Fruit fly (Drosophila melanogaster) Kc167 (cell line): ENCODE data around the gene CG31207.

Source experiments
- Myc ChIP-seq: fragments of >200 bp; optimal IDR thresholded peaks from 2 replicates; lab custom pipeline; 2017; ENCODE audit warnings: missing external identifiers
- Sin3A ChIP-seq: fragments of >200 bp; optimal IDR thresholded peaks from 2 replicates; lab custom pipeline; 2018; ENCODE audit warnings: missing external identifiers
- h ChIP-seq: fragments of >200 bp; optimal IDR thresholded peaks from 3 replicates; lab custom pipeline; 2018; ENCODE audit warnings: missing external identifiers
- insv ChIP-seq: fragments of >200 bp; optimal IDR thresholded peaks from 3 replicates; lab custom pipeline; 2018; ENCODE audit warnings: missing external identifiers
- psq ChIP-seq: fragments of >200 bp; optimal IDR thresholded peaks from 2 replicates; lab custom pipeline; 2017; ENCODE audit warnings: missing external identifiers
- ttk ChIP-seq: sonication (Bioruptor generic); optimal IDR thresholded peaks from 2 replicates; lab custom pipeline; 2017; ENCODE audit warnings: missing external identifiers

The CG31207 gene

DNA sequence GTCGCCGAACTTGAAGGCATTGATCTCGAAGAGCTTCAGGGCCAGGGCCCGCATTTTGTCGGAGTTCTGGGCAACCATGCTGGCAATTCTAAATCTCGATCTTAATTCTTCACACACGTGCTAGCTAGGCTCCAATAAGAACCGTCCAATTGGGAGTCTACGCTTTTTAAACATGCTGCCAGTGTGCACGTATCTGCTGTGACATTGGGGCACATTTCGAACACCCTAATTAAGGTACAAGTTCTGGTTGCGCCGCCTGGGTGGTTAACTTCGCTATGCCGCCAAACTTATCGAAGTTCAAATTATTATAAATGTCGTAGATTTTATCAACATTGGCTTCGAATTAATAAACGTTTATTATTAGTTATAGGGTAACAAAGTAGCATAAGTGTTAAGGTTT, 26.3 kb upstream of the CG31207 start, which contains the start of gene r-l:
TSS of gene r-l (minus strand) at position 179 of the 400 bp plus-strand sequence.
- TF ChIP-seq ttk (lab: Kevin White, UChicago) (no peak), Myc (lab: Kevin White, UChicago) (no peak), Sin3A (no peak), psq (lab: Kevin White, UChicago) (no peak), h (lab: Kevin White, UChicago) (no peak), insv (no peak)

DNA sequence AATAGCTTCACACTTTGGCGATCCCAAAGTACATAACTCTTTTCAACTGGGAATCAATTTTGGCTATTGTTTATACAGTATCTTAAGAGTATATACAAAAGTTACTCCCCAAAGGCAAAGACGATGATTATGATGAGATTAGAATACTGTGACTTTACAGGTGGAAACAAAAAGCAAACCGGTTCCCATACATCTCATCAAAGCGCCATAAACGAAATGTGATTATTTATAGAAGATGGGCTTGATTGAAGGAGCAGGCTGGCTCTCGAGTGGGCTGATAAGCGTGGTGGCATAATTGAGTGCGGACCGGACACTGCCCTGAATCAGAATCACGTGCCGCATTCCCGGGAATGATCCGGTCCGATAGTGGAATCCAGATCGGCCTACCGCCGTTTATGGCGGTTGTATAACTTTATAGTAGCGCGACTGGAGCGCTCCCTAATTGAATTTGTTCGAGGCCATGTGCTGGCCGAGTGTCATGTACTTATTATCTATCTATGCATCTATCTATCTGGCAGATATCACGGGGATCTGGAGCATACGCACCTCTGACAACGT, 25.2 kb upstream of the CG31207 start:
- TF ChIP-seq psq (lab: Kevin White, UChicago) (no peak), Sin3A (no peak), h (lab: Kevin White, UChicago) (no peak), ttk (lab: Kevin White, UChicago) (no peak), Myc (lab: Kevin White, UChicago) (no peak), insv (no peak)

DNA sequence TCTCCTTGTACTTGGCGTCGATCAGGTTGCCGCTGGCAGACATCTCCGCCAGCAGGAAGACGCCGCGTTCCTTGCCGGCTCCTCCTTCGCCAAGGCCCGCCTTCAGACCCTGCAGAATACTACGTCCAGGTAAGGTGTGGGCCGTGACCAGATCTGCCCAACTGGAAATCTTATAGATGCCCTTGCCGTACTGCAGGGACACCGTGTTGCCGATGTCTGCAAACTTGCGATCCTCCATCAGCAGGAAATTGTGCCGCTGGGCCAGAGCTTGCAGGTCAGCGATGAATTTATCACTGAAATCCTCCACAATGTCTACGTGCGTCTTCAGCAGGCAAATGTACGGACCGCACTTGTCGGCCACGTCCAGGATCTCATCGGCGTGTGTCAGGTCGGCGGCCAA, 24.5 kb upstream of the CG31207 start:
- TF ChIP-seq h (lab: Kevin White, UChicago): no peak
- peak; percentile 51 for TF ChIP-seq insv

DNA sequence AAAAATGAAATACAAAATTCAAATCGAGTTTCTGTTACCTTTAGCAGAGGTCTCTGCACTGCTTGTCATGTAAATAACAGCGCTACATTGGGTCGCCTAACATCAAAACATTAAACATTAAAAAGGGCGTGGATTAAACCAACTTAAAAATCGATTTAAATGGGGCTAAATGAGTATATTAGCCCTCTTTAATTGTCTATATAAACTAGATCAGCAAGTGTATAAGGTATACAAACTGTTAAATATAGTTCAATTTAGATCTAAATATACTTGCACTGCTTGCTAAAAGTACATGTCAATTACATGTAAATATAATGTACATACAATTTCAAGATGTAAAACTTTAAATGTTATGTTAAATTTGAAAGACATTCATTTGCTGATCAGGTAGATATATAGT, 22.9 kb upstream of the CG31207 start:
- TF ChIP-seq h (lab: Kevin White, UChicago): no peak
- TF ChIP-seq psq (lab: Kevin White, UChicago): no peak
- no peak for TF ChIP-seq ttk (lab: Kevin White, UChicago)
- TF ChIP-seq Myc (lab: Kevin White, UChicago): no peak
- TF ChIP-seq Sin3A: no peak
- no peak for TF ChIP-seq insv

DNA sequence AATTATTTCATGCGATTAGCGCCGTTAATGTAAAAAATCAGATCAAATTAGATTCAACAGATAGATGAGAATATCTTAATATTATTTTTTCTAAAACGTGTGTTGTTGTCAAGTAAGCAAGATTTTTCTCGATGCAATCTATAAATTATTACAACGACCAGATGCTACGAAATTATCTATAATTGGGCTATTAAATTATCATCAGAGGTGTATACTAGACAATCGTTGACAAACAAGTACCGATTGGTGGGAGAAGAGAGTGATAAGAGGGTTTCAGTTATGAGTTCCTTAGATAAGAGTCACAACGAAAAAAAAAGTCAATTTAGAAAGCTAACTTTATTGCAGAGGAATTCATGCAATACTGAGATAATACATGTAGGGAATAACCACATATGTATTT, 20.7 kb upstream of the CG31207 start:
- TF ChIP-seq insv: no peak
- no peak for TF ChIP-seq Myc (lab: Kevin White, UChicago)
- TF ChIP-seq psq (lab: Kevin White, UChicago): no peak
- TF ChIP-seq Sin3A: no peak
- no peak for TF ChIP-seq h (lab: Kevin White, UChicago)
- no peak for TF ChIP-seq ttk (lab: Kevin White, UChicago)

DNA sequence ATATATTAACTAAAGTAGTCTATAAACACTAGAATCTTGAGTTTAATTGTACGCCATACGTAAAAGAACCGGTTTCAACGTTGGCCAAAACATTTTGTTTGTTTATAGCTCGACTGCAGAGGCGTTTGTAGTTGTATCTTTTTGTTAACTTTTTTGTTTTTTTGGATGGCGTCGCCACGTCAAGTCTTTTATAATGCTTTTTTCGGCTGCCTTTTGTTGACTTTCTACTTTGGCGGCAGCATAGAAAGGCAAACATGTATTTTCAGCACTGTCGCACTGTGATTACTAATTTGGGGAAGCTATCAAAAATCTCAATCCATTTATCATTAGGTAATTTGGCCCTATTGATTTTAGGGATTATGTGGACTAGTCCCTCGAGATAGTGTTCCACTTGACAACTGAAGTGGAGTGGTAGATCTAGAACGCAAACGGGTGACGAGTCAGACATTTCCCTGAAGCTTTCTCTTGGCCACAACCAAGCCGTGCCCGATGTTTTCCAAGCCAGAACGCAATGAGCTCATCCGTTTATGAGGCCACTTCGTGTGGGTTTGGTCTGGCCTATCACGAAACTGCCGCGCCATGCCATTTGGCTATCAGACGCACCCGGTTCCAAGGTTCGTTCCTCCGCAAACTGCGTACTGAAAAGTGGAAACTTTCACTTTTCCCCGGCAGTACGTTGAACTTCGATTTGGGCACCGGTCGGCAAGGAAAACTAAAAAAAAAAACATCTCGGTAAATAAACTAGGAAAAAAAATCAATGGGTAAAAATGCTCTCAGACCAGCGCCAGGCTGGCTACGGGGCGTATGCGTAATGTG, 19.9 kb upstream of the CG31207 start:
- TF ChIP-seq ttk (lab: Kevin White, UChicago): no peak
- no peak for TF ChIP-seq psq (lab: Kevin White, UChicago)
- no peak for TF ChIP-seq insv
- no peak for TF ChIP-seq Sin3A
- no peak for TF ChIP-seq h (lab: Kevin White, UChicago)
- TF ChIP-seq Myc (lab: Kevin White, UChicago): no peak

DNA sequence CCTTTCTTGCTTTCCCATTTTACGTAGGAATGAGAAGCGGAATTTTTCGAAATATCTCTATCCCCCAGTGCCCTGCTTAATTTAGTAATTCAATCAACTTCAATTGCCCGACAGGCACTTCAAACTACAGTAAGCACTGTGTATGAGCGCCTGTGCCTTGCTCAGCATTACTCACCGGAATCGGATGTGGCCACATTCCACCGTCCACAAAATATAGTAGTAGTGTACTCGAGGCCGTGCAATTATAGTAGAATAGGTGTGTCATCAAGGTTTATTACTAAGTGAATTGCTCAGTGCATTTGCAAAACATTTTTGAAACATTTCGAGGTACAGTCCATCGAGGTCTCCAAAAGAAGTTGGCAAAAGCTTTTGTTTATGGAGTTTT, 18.9 kb upstream of the CG31207 start:
- TF ChIP-seq psq (lab: Kevin White, UChicago): no peak
- TF ChIP-seq insv: no peak
- no peak for TF ChIP-seq Myc (lab: Kevin White, UChicago)
- TF ChIP-seq ttk (lab: Kevin White, UChicago): no peak
- TF ChIP-seq Sin3A: no peak
- TF ChIP-seq h (lab: Kevin White, UChicago): no peak

DNA sequence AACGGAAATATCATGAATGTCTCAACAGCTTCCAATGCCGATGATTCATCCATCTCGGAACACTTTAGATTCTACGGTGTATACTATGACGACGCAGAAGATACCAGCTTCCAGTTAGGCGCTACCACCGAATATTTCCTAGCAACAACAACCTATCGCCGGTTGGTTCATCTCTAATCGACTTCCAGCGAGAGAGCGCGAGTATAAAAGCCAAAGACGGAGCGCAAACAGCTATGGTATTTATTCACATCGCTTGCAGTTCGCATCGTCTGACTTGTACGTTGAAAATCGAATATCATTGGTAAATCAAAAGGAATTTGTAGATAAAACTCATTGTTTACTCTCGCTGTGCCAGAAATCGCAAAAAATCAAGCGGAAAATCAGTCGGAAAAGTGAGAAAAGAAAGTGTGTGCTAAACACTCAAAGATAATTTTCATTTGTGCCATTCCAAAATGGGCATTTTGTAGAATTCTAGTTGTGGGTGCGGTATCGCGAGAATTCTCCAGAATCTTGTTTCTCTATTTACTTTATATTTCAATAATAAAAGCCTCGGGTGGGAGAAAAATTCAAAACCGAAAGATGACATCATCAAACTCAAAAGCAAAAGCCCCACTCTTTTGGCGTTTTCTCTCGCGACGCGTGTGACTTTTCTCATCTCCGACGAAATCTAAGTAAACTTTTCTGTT, 18.3 kb upstream of the CG31207 start, which contains the start of gene AnxB9:
TSS of gene AnxB9 (plus strand) at position 232 of the 686 bp plus-strand sequence.
- no peak for TF ChIP-seq h (lab: Kevin White, UChicago)
- TF ChIP-seq ttk (lab: Kevin White, UChicago): no peak
- no peak for TF ChIP-seq insv
- no peak for TF ChIP-seq Sin3A
- TF ChIP-seq Myc (lab: Kevin White, UChicago): no peak
- no peak for TF ChIP-seq psq (lab: Kevin White, UChicago)

DNA sequence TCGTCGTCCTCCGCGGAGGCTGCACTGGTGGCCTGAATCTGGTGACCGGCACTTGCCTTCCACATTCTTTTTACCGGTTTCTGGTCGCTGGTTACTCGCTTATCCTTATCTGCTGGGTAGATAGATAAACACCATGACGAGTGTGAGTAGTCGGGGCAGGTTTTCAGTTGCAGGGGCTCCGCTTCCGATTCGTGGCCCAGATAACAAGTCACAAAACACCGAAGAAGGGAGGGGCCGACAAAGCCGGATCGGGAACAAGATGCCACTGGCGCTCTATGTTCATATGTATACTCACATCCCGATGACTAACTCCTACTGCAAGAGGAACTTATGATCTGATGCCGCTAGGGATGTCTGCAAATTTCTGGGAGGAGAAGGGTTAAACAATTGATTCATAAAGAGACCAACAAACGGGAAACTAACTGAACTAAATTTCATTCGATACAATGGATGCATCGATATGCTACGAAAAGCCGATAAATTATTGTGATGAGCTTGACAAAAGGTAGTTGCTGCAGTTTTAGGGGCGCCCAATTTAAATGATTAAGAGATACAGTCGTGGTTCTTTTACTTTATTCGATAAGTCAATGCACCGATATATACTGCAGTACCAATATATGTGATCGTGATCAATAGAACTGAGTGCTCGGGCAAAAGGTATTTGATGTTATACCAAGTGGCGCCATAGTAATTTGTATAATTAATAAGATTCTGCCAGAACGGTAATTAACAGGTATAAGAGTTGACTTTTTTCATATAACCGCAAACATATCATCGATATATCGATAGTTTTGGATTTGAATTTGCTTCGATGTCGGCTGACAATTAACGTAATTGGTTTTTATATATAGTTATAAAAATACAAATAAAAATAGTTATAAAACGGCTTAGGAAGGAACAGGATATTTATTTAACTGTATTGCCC, 17.4 kb upstream of the CG31207 start, which contains the start of gene Cortactin:
TSS of gene Cortactin (minus strand) at position 472 of the 925 bp plus-strand sequence.
- TF ChIP-seq psq (lab: Kevin White, UChicago) (peak; percentile 96), h (lab: Kevin White, UChicago) (no peak)

DNA sequence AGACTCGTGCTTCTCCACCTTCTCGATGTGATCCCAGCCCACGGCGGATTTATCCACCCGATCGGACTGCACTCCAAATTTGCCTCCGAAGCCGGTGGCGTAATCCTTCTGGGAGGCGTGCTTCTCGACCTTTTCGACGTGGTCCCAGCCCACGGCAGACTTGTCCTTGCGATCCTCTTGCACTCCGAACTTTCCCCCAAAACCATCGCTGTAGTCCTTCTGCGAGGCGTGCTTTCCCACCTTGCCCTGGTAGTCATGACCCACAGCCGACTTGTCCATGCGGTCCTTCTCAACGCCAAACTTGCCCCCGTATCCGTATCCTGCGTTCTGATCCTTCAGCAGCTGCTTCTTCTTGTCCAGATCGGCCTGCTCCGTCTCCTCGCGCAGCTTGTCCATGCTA, 16.6 kb upstream of the CG31207 start:
- TF ChIP-seq Sin3A (no peak), h (lab: Kevin White, UChicago) (no peak), ttk (lab: Kevin White, UChicago) (peak; percentile 59)

DNA sequence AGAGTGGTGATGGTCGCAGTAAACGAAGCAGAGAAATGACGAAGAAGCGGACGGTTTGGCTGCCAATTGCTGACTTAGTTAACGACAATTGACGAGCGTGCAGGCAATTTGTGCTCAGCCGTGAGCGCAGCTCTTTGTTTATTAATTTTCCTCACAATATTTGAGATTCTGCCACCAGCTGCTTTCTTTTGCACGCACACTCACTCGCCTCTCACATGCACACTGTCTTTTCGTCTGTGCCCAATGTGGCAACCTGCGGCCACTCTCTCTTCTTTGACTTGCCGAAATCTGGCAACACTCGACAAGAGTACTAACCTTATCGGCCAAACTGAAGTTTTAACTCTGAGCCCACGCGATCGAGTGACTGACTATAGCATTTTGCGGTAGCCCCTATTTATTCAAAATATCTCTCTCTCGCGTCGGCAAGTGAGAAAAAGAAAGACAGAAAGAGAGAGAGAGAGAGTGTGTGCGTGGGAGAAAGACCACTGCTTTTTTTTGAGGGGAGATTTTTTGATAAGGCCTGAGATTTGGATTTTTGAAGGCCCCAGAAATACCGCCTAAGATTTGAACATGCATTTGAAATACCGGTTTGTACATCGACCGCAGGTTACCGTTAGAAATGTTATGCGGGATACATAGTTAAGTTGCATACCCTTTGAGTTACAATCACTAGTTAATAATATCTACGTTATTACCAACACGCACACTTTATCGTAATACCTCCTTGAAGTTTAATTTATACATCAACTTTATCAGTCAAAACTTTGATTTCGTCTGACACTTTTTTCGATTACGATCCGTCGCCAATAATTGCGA, 13.8 kb upstream of the CG31207 start, which contains the start of gene Mvl:
TSS of gene Mvl (minus strand) at position 371 of the 816 bp plus-strand sequence.
- no peak for TF ChIP-seq Sin3A
- TF ChIP-seq h (lab: Kevin White, UChicago): no peak
- TF ChIP-seq ttk (lab: Kevin White, UChicago): no peak
- no peak for TF ChIP-seq insv
- TF ChIP-seq psq (lab: Kevin White, UChicago): no peak
- TF ChIP-seq Myc (lab: Kevin White, UChicago): no peak
